Worm (Caenorhabditis elegans) whole organism, L2 larva: ENCODE results near the gene C07A9.10.

Experiments
- C34F6.9 ChIP-seq: fragments of 150-350 bp; optimal IDR thresholded peaks from 2 replicates; lab custom pipeline; 2014; ENCODE audit warnings: missing biosample characterization, missing genetic modification characterization
- F13H6.1 ChIP-seq: sonication (generic microtip); optimal IDR thresholded peaks from 2 replicates; lab custom pipeline; 2016; ENCODE audit warnings: missing genetic modification characterization, missing compliant biosample characterization
- ZK546.5 ChIP-seq: sonication (generic microtip); optimal IDR thresholded peaks from 2 replicates; lab custom pipeline; 2017; ENCODE audit warnings: missing biosample characterization, missing genetic modification characterization
- alr-1 ChIP-seq: fragments of 150-350 bp; optimal IDR thresholded peaks from 2 replicates; lab custom pipeline; 2014; ENCODE audit warnings: missing biosample characterization, missing genetic modification characterization
- aly-2 ChIP-seq: fragments of 150-350 bp; optimal IDR thresholded peaks from 2 replicates; lab custom pipeline; 2014; ENCODE audit warnings: missing biosample characterization, missing genetic modification characterization
- ama-1 ChIP-seq: fragments of 150-350 bp; optimal IDR thresholded peaks from 2 replicates; lab custom pipeline; 2018; ENCODE audit warnings: inconsistent platforms
- blmp-1 ChIP-seq: sonication (generic microtip); optimal IDR thresholded peaks from 2 replicates; lab custom pipeline; 2017; ENCODE audit warnings: missing genetic modification characterization, mild to moderate bottlenecking, missing compliant biosample characterization, antibody characterized with exemption, moderate library complexity; ENCODE audit not compliant: insufficient read depth
- ceh-16 ChIP-seq: fragments of 150-350 bp; optimal IDR thresholded peaks from 2 replicates; lab custom pipeline; 2014; ENCODE audit warnings: missing biosample characterization, missing genetic modification characterization
- egl-27 ChIP-seq: sonication (generic microtip); optimal IDR thresholded peaks from 3 replicates; lab custom pipeline; 2017; ENCODE audit warnings: missing biosample characterization, missing genetic modification reagents, missing genetic modification characterization
- elt-3 ChIP-seq: sonication (generic microtip); optimal IDR thresholded peaks from 2 replicates; lab custom pipeline; 2017; ENCODE audit warnings: missing biosample characterization, missing genetic modification characterization
- fos-1 ChIP-seq: fragments of 150-350 bp; optimal IDR thresholded peaks from 2 replicates; lab custom pipeline; 2014; ENCODE audit warnings: missing biosample characterization, missing genetic modification characterization
- lin-11 ChIP-seq: fragments of 150-350 bp; sonication (generic microtip); optimal IDR thresholded peaks from 2 replicates; lab custom pipeline; 2014; ENCODE audit warnings: missing biosample characterization, missing genetic modification characterization, inconsistent platforms, mixed read lengths
- lin-39 ChIP-seq: fragments of 150-350 bp; optimal IDR thresholded peaks from 2 replicates; lab custom pipeline; 2014; ENCODE audit warnings: missing biosample characterization, missing genetic modification reagents, missing genetic modification characterization
- lsy-2 ChIP-seq, 2 experiments: fragments of 150-350 bp in 1 of 2; sonication (generic microtip) in 1 of 2; optimal IDR thresholded peaks; 2 replicates each; lab custom pipeline; 2014 to 2017; ENCODE audit warnings: missing biosample characterization in 2 of 2, missing genetic modification characterization in 2 of 2
- mab-5 ChIP-seq: fragments of 150-350 bp; optimal IDR thresholded peaks from 2 replicates; lab custom pipeline; 2014; ENCODE audit warnings: missing biosample characterization, missing genetic modification characterization
- mdl-1 ChIP-seq, 2 experiments: fragments of 150-350 bp in 1 of 2; sonication (generic microtip) in 1 of 2; optimal IDR thresholded peaks; 2 replicates each; lab custom pipeline; 2017; ENCODE audit warnings: missing biosample characterization in 2 of 2, missing genetic modification characterization in 2 of 2
- nhr-10 ChIP-seq: sonication (generic microtip); optimal IDR thresholded peaks from 2 replicates; lab custom pipeline; 2017; ENCODE audit warnings: missing biosample characterization, missing genetic modification characterization
- nhr-12 ChIP-seq: fragments of 150-350 bp; optimal IDR thresholded peaks from 2 replicates; lab custom pipeline; 2014; ENCODE audit warnings: missing biosample characterization, missing genetic modification characterization
- nhr-129 ChIP-seq: fragments of 150-350 bp; optimal IDR thresholded peaks from 2 replicates; lab custom pipeline; 2014; ENCODE audit warnings: missing biosample characterization, missing genetic modification characterization
- nhr-237 ChIP-seq: fragments of 150-350 bp; optimal IDR thresholded peaks from 2 replicates; lab custom pipeline; 2014; ENCODE audit warnings: missing biosample characterization, missing genetic modification characterization
- nhr-25 ChIP-seq: fragments of 150-350 bp; sonication (generic microtip); optimal IDR thresholded peaks from 3 replicates; lab custom pipeline; 2014; ENCODE audit warnings: missing biosample characterization, missing genetic modification characterization
- nhr-77 ChIP-seq: fragments of 150-350 bp; optimal IDR thresholded peaks from 2 replicates; lab custom pipeline; 2014; ENCODE audit warnings: missing biosample characterization, missing genetic modification characterization
- peb-1 ChIP-seq: fragments of 150-350 bp; optimal IDR thresholded peaks from 2 replicates; lab custom pipeline; 2014; ENCODE audit warnings: missing biosample characterization, missing genetic modification characterization
- sem-4 ChIP-seq: fragments of 150-350 bp; optimal IDR thresholded peaks from 2 replicates; lab custom pipeline; 2014; ENCODE audit warnings: missing biosample characterization, missing genetic modification reagents, missing genetic modification characterization
- skn-1 ChIP-seq: sonication (generic microtip); optimal IDR thresholded peaks from 2 replicates; lab custom pipeline; 2017; ENCODE audit warnings: missing biosample characterization, missing genetic modification characterization
- sma-3 ChIP-seq: sonication (generic microtip); optimal IDR thresholded peaks from 2 replicates; lab custom pipeline; 2016; ENCODE audit warnings: missing genetic modification reagents, missing genetic modification characterization, missing compliant biosample characterization
- sma-9 ChIP-seq, 2 experiments: fragments of 150-350 bp in 1 of 2; sonication (generic microtip) in 1 of 2; optimal IDR thresholded peaks; 2 replicates each; lab custom pipeline; 2014 to 2016; ENCODE audit warnings: missing genetic modification characterization in 2 of 2, mild to moderate bottlenecking in 1 of 2, missing biosample characterization in 1 of 2, missing compliant biosample characterization in 1 of 2, missing genetic modification reagents in 1 of 2, moderate library complexity in 1 of 2
- unc-55 ChIP-seq: fragments of 150-350 bp; sonication (generic microtip); optimal IDR thresholded peaks from 3 replicates; lab custom pipeline; 2014; ENCODE audit warnings: missing biosample characterization, missing genetic modification reagents, missing genetic modification characterization
- zag-1 ChIP-seq: fragments of 150-350 bp; optimal IDR thresholded peaks from 2 replicates; lab custom pipeline; 2014; ENCODE audit warnings: missing biosample characterization, missing genetic modification characterization
- ztf-11 ChIP-seq: sonication (generic microtip); optimal IDR thresholded peaks from 2 replicates; lab custom pipeline; 2017; ENCODE audit warnings: missing biosample characterization, missing genetic modification characterization
- ztf-4 ChIP-seq: fragments of 150-350 bp; optimal IDR thresholded peaks from 2 replicates; lab custom pipeline; 2014; ENCODE audit warnings: missing biosample characterization, missing genetic modification characterization

C07A9.10 gene

ce11 chrIII:9685959-9686358 lies at the start of gene C07A9.10:
C07A9.10 (minus strand) TSS chrIII:9686059.
- TF ChIP-seq egl-27 (tag; lab: Kevin White, UChicago) (no peak), nhr-129 (tag; lab: Kevin White, UChicago) (no peak), sma-3 (GFP tag; lab: Kevin White, UChicago) (no peak), lin-39 (tag; lab: Kevin White, UChicago) (no peak), ceh-16 (no peak), mab-5 (tag; lab: Kevin White, UChicago) (no peak), elt-3 (tag; lab: Kevin White, UChicago) (no peak), fos-1 (tag; lab: Kevin White, UChicago) (no peak), aly-2 (tag; lab: Kevin White, UChicago) (no peak), alr-1 (tag; lab: Kevin White, UChicago) (no peak), ztf-4 (no peak), nhr-77 (no peak), nhr-25 (tag; lab: Kevin White, UChicago) (no peak), nhr-10 (tag; lab: Kevin White, UChicago) (no peak), sma-9 (GFP tag; optimal IDR thresholded peaks at IDR 0.05; lab: Kevin White, UChicago) (no peak), sma-9 (tag; optimal IDR thresholded peaks at IDR 0.05; lab: Kevin White, UChicago) (no peak), sem-4 (tag; lab: Kevin White, UChicago) (no peak), ama-1 (no peak)

- no peak for TF ChIP-seq lsy-2 (tag; optimal IDR thresholded peaks at IDR 0.05; lab: Kevin White, UChicago)
- no peak for TF ChIP-seq ama-1
- TF ChIP-seq ztf-11 (tag; lab: Kevin White, UChicago) = no peak
- TF ChIP-seq aly-2 (tag; lab: Kevin White, UChicago) = no peak
- no peak for TF ChIP-seq nhr-10 (tag; lab: Kevin White, UChicago)
- TF ChIP-seq mdl-1 (tag; optimal IDR thresholded peaks at IDR 0.05; lab: Kevin White, UChicago) = no peak
- TF ChIP-seq sma-3 (GFP tag; lab: Kevin White, UChicago) = no peak
- no peak for TF ChIP-seq nhr-12 (tag; lab: Kevin White, UChicago)
Observed at ce11 chrIII:9734030-9734429, 48.2 kb upstream of the C07A9.10 start.

- TF ChIP-seq nhr-129 (tag; lab: Kevin White, UChicago) = peak; percentile 19
- no peak for TF ChIP-seq unc-55 (GFP tag; lab: Kevin White, UChicago)
Observed at ce11 chrIII:9733333-9733732, 47.5 kb upstream of the C07A9.10 start.

DNA sequence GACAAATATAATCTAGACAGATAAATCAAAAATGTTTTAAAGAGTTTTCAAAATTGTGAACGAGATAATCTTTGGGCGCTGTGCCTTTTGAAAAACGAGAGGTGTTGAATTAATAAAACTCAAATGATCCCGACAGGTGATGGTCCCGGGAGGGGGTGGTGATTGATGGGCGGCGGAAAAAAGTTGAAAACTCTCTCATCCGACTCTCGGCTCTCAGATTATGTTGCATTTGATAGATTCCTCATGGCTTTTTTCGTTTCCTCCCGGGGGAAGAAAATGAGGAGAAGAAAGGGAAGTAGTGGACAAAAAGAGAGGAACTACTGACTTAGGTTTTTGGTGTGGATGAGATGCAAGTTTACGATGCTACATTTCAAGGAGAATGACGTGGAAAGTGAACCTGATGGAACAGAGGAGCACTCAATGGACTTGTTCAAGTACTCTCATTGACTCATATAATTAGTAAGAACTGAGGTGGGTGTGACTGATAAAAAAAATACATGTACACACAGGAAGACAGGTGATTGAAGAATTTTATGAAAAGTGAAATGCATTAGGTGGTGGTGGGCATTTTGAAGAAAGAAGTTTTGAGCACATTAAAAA lies 45.6 kb upstream of the C07A9.10 start:
- TF ChIP-seq C34F6.9 (tag; lab: Kevin White, UChicago) (peak; percentile 8), F13H6.1 (no peak), zag-1 (tag; lab: Kevin White, UChicago) (peak; percentile 40), lsy-2 (tag; optimal IDR thresholded peaks at IDR 0.05; lab: Kevin White, UChicago) (peak in 1 of 2 experiments; percentile 44), mab-5 (tag; lab: Kevin White, UChicago) (peak; percentile 45)

- TF ChIP-seq ZK546.5 (tag; lab: Kevin White, UChicago) = no peak
- TF ChIP-seq nhr-10 (tag; lab: Kevin White, UChicago) = no peak
- TF ChIP-seq blmp-1 = no peak
- TF ChIP-seq ceh-16 = no peak
- TF ChIP-seq lin-11 (tag; lab: Kevin White, UChicago) = no peak
- TF ChIP-seq, all 48 proteins: peak for 0
Observed at ce11 chrIII:9730407-9730806, 44.5 kb upstream of the C07A9.10 start.

DNA sequence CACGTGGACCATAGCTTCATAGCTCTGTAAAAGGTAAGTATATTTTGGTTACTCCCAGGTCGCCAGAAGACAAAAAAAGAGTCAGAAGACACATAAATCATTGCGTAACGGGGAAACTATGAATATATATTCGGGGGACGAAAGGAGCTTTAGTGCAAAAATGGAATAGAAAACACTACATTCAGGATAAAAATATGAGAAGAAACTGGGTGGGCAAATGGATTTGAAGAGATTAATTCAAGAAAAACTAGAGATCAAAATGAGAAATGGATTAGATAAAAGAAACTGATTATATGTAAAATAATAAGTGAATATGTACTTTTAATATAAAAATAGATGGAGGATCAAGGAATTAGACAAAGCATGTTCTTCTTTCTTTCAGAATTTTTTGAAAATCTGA lies 41.6 kb upstream of the C07A9.10 start, which contains the start of gene C07A9.12:
Gene C07A9.12, minus strand, starts transcription at position 101 of the 400 bp plus-strand sequence.
- TF ChIP-seq nhr-77 (no peak), alr-1 (tag; lab: Kevin White, UChicago) (no peak), ZK546.5 (tag; lab: Kevin White, UChicago) (no peak), mdl-1 (tag; optimal IDR thresholded peaks at IDR 0.05; lab: Kevin White, UChicago) (no peak), nhr-12 (tag; lab: Kevin White, UChicago) (no peak)

ce11 chrIII:9725114-9725513 lies 39.3 kb upstream of the C07A9.10 start, which contains the start of gene clec-162:
clec-162 (minus strand) TSS chrIII:9725214.
- TF ChIP-seq peb-1 = no peak
- no peak for TF ChIP-seq skn-1
- no peak for TF ChIP-seq nhr-237
